Fruit fly (Drosophila melanogaster) whole organism, embryonic: ENCODE measurements around the gene CG43638.

ENCODE experiments used
- Awh ChIP-seq: fragments of 200-800 bp; sonication (Bioruptor generic); IDR thresholded peaks from 2 replicates; pipeline ENCODE4, ENCODE4 v1.3.6; 2022; ENCODE audit warnings: missing biosample characterization, missing genetic modification characterization
- Bdp1 ChIP-seq: fragments of 200-800 bp; sonication (Bioruptor generic); optimal IDR thresholded peaks from 3 replicates; lab custom pipeline; 2016; ENCODE audit warnings: missing biosample characterization, missing genetic modification characterization
- CG10274 ChIP-seq: fragments of 200-800 bp; sonication (Bioruptor generic); optimal IDR thresholded peaks from 3 replicates; lab custom pipeline; 2017; ENCODE audit warnings: missing biosample characterization, mild to moderate bottlenecking, missing genetic modification characterization
- CG10654 ChIP-seq: fragments of 200-800 bp; sonication (Bioruptor generic); optimal IDR thresholded peaks from 2 replicates; lab custom pipeline; 2016; ENCODE audit warnings: missing biosample characterization, missing genetic modification characterization
- CG11093 ChIP-seq: fragments of 200-800 bp; sonication (Bioruptor generic); IDR thresholded peaks from 3 replicates; pipeline ENCODE4 v1.3.6; 2022; ENCODE audit warnings: missing biosample characterization, missing genetic modification characterization
- CG11456 ChIP-seq: fragments of 200-800 bp; sonication (Bioruptor generic); IDR thresholded peaks from 3 replicates; pipeline ENCODE4 v1.3.6; 2022; ENCODE audit warnings: missing biosample characterization, missing genetic modification characterization
- CG12744 ChIP-seq: fragments of 200-800 bp; sonication (Bioruptor generic); optimal IDR thresholded peaks from 2 replicates; lab custom pipeline; 2016; ENCODE audit warnings: missing biosample characterization, missing genetic modification characterization
- CG13287 ChIP-seq: fragments of 200-800 bp; sonication (Bioruptor generic); IDR thresholded peaks from 2 replicates; pipeline ENCODE4 v1.3.6; 2022; ENCODE audit warnings: missing biosample characterization, missing genetic modification characterization; ENCODE audit not compliant: partially characterized antibody
- CG14014 ChIP-seq: fragments of 200-800 bp; sonication (Bioruptor generic); IDR thresholded peaks from 2 replicates; pipeline ENCODE4 v1.3.6; 2022; ENCODE audit warnings: missing biosample characterization, missing genetic modification characterization
- CG14667 ChIP-seq: fragments of 200-800 bp; sonication (Bioruptor generic); IDR thresholded peaks from 2 replicates; pipeline ENCODE4 v1.3.6; 2022; ENCODE audit warnings: missing biosample characterization, missing genetic modification characterization
- CG15269 ChIP-seq: fragments of 200-800 bp; sonication (Bioruptor generic); optimal IDR thresholded peaks from 2 replicates; lab custom pipeline; 2018; ENCODE audit warnings: missing biosample characterization, mild to moderate bottlenecking, missing genetic modification characterization, moderate library complexity
- CG15696 ChIP-seq: fragments of 200-800 bp; sonication (Bioruptor generic); optimal IDR thresholded peaks from 2 replicates; lab custom pipeline; 2019; ENCODE audit warnings: missing biosample characterization, mild to moderate bottlenecking, missing genetic modification characterization, moderate library complexity
- CG17359 ChIP-seq: fragments of 200-800 bp; sonication (Bioruptor generic); optimal IDR thresholded peaks from 3 replicates; lab custom pipeline; 2018; ENCODE audit warnings: missing biosample characterization, mild to moderate bottlenecking, missing genetic modification characterization, moderate library complexity
- CG3281 ChIP-seq: fragments of 200-800 bp; sonication (Bioruptor generic); optimal IDR thresholded peaks from 3 replicates; lab custom pipeline; 2017; ENCODE audit warnings: missing biosample characterization, mild to moderate bottlenecking, missing genetic modification characterization
- CG3726 ChIP-seq: fragments of 200-800 bp; sonication (Bioruptor generic); IDR thresholded peaks from 3 replicates; pipeline ENCODE4, ENCODE4 v1.3.6; 2022; ENCODE audit warnings: missing biosample characterization, missing genetic modification characterization
- CG6654 ChIP-seq: fragments of 200-800 bp; sonication (Bioruptor generic); optimal IDR thresholded peaks from 2 replicates; lab custom pipeline; 2017; ENCODE audit warnings: missing biosample characterization, mild to moderate bottlenecking, missing genetic modification characterization
- CG6689 ChIP-seq: fragments of 200-800 bp; sonication (Bioruptor generic); IDR thresholded peaks from 2 replicates; pipeline ENCODE4 v1.3.6; 2022; ENCODE audit warnings: missing biosample characterization, missing genetic modification characterization
- CG6854 ChIP-seq: fragments of 200-800 bp; sonication (Bioruptor generic); optimal IDR thresholded peaks from 3 replicates; lab custom pipeline; 2017; ENCODE audit warnings: missing biosample characterization, mild to moderate bottlenecking, missing genetic modification characterization
- CHES-1-like ChIP-seq: fragments of 200-800 bp; sonication (Bioruptor generic); optimal IDR thresholded peaks from 2 replicates; lab custom pipeline; 2016; ENCODE audit warnings: missing biosample characterization, missing genetic modification characterization
- Dp ChIP-seq: fragments of 200-800 bp; sonication (Bioruptor generic); optimal IDR thresholded peaks from 2 replicates; lab custom pipeline; 2018; ENCODE audit warnings: missing biosample characterization, mild to moderate bottlenecking, missing genetic modification characterization, moderate library complexity
- Eip74EF ChIP-seq, 2 experiments: fragments of 200-800 bp in 1 of 2; fragments of >200 bp in 1 of 2; sonication (Bioruptor generic) in 1 of 2; optimal IDR thresholded peaks; 2 replicates each; lab custom pipeline; 2017 to 2019; ENCODE audit warnings: missing biosample characterization in 2 of 2, missing genetic modification characterization in 2 of 2, mild to moderate bottlenecking in 1 of 2, moderate library complexity in 1 of 2
- Fer2 ChIP-seq: fragments of 200-800 bp; sonication (Bioruptor generic); optimal IDR thresholded peaks from 2 replicates; lab custom pipeline; 2018; ENCODE audit warnings: missing biosample characterization, mild to moderate bottlenecking, missing genetic modification characterization, moderate library complexity
- Nf-YB ChIP-seq: fragments of 200-800 bp; sonication (Bioruptor generic); optimal IDR thresholded peaks from 3 replicates; lab custom pipeline; 2019; ENCODE audit warnings: missing biosample characterization, mild to moderate bottlenecking, missing genetic modification characterization, moderate library complexity
- NfI ChIP-seq: fragments of 200-800 bp; sonication (Bioruptor generic); optimal IDR thresholded peaks from 3 replicates; lab custom pipeline; 2018; ENCODE audit warnings: missing biosample characterization, mild to moderate bottlenecking, missing genetic modification characterization, moderate library complexity
- Taf1 ChIP-seq: fragments of 200-800 bp; sonication (Bioruptor generic); IDR thresholded peaks from 2 replicates; pipeline ENCODE4 v1.3.6; 2022; ENCODE audit warnings: missing biosample characterization, missing genetic modification characterization
- YL-1 ChIP-seq: fragments of 200-800 bp; sonication (Bioruptor generic); optimal IDR thresholded peaks from 3 replicates; lab custom pipeline; 2017; ENCODE audit warnings: missing biosample characterization, mild to moderate bottlenecking, missing genetic modification characterization
- abd-A ChIP-seq: fragments of 200-800 bp; sonication (Bioruptor generic); optimal IDR thresholded peaks from 3 replicates; lab custom pipeline; 2019; ENCODE audit warnings: missing biosample characterization, mild to moderate bottlenecking, missing genetic modification characterization, moderate library complexity
- cwo ChIP-seq: fragments of 200-800 bp; sonication (Bioruptor generic); optimal IDR thresholded peaks from 3 replicates; lab custom pipeline; 2017; ENCODE audit warnings: missing biosample characterization, missing genetic modification characterization, mild to moderate bottlenecking, moderate library complexity, missing genetic modification reagents
- dmrt99B ChIP-seq: fragments of 200-800 bp; sonication (Bioruptor generic); optimal IDR thresholded peaks from 2 replicates; lab custom pipeline; 2018; ENCODE audit warnings: missing biosample characterization, mild to moderate bottlenecking, missing genetic modification characterization, moderate library complexity
- ftz-f1 ChIP-seq: fragments of 200-800 bp; sonication (Bioruptor generic); optimal IDR thresholded peaks from 2 replicates; lab custom pipeline; 2016; ENCODE audit warnings: missing biosample characterization, missing genetic modification characterization
- gce ChIP-seq: fragments of 200-800 bp; sonication (Bioruptor generic); IDR thresholded peaks from 3 replicates; pipeline ENCODE4 v1.3.6; 2022; ENCODE audit warnings: missing biosample characterization, missing genetic modification characterization
- grn ChIP-seq: fragments of 200-800 bp; sonication (Bioruptor generic); optimal IDR thresholded peaks from 3 replicates; lab custom pipeline; 2017; ENCODE audit warnings: missing biosample characterization, missing genetic modification characterization
- h ChIP-seq: fragments of >200 bp; optimal IDR thresholded peaks from 2 replicates; lab custom pipeline; 2017
- hb ChIP-seq: fragments of 200-800 bp; sonication (Bioruptor generic); IDR thresholded peaks from 3 replicates; pipeline ENCODE4 v1.3.6; 2022; ENCODE audit warnings: missing biosample characterization, missing genetic modification characterization; ENCODE audit not compliant: partially characterized antibody
- insv ChIP-seq, 2 experiments: fragments of 200-800 bp; sonication (Bioruptor generic); optimal IDR thresholded peaks; 3 replicates each; lab custom pipeline; 2016 to 2018; ENCODE audit warnings: missing biosample characterization in 2 of 2, missing genetic modification characterization in 2 of 2
- lov ChIP-seq, 2 experiments: fragments of 200-800 bp in 1 of 2; fragments of >200 bp in 1 of 2; sonication (Bioruptor generic) in 1 of 2; IDR thresholded peaks in 1 of 2; optimal IDR thresholded peaks in 1 of 2; 2 replicates in 1 of 2; 3 replicates in 1 of 2; pipeline versions ENCODE4 v1.3.6 to Lab custom; 2017 to 2022; ENCODE audit warnings: missing biosample characterization in 1 of 2, missing genetic modification characterization in 1 of 2
- nerfin-1 ChIP-seq: fragments of 200-800 bp; sonication (Bioruptor generic); optimal IDR thresholded peaks from 3 replicates; lab custom pipeline; 2019; ENCODE audit warnings: missing biosample characterization, mild to moderate bottlenecking, missing genetic modification characterization, moderate library complexity
- onecut ChIP-seq: fragments of 200-800 bp; sonication (Bioruptor generic); IDR thresholded peaks from 2 replicates; pipeline ENCODE4 v1.3.6; 2022; ENCODE audit warnings: missing biosample characterization, missing genetic modification characterization
- prd ChIP-seq, 3 experiments: fragments of >200 bp in 2 of 3; fragments of 200-800 bp in 1 of 3; sonication (Bioruptor generic) in 1 of 3; optimal IDR thresholded peaks in 2 of 3; IDR thresholded peaks in 1 of 3; 2 replicates in 2 of 3; 3 replicates in 1 of 3; pipeline versions ENCODE4 v1.3.6 to Lab custom; 2017 to 2022; ENCODE audit warnings: missing biosample characterization in 1 of 3, missing genetic modification characterization in 1 of 3
- pzg ChIP-seq: fragments of 200-800 bp; sonication (Bioruptor generic); optimal IDR thresholded peaks from 3 replicates; lab custom pipeline; 2018; ENCODE audit warnings: missing biosample characterization, mild to moderate bottlenecking, missing genetic modification characterization, moderate library complexity
- row ChIP-seq: fragments of 200-800 bp; sonication (Bioruptor generic); IDR thresholded peaks from 3 replicates; pipeline ENCODE4 v1.3.6; 2022; ENCODE audit warnings: missing biosample characterization, missing genetic modification characterization
- sqz ChIP-seq: fragments of 200-800 bp; sonication (Bioruptor generic); optimal IDR thresholded peaks from 3 replicates; lab custom pipeline; 2018; ENCODE audit warnings: missing biosample characterization, mild to moderate bottlenecking, missing genetic modification characterization
- stwl ChIP-seq: fragments of 200-800 bp; sonication (Bioruptor generic); optimal IDR thresholded peaks from 3 replicates; lab custom pipeline; 2018; ENCODE audit warnings: missing biosample characterization, mild to moderate bottlenecking, missing genetic modification characterization, moderate library complexity
- ttk ChIP-seq: fragments of 200-800 bp; sonication (Bioruptor generic); IDR thresholded peaks from 2 replicates; pipeline ENCODE4 v2.1.2; 2022; ENCODE audit warnings: missing biosample characterization, missing genetic modification characterization
- tx ChIP-seq: fragments of 200-800 bp; sonication (Bioruptor generic); optimal IDR thresholded peaks from 2 replicates; lab custom pipeline; 2016; ENCODE audit warnings: missing biosample characterization, missing genetic modification characterization
- wdn ChIP-seq: fragments of 200-800 bp; sonication (Bioruptor generic); IDR thresholded peaks from 2 replicates; pipeline ENCODE4 v1.3.6; 2022; ENCODE audit warnings: missing biosample characterization, missing genetic modification characterization

The CG43638 gene

dm6 chr3L:12002321-12003248, 41.8 kb upstream of the CG43638 start, which contains the start of the genes Pop2 and CG6928 (continued):
- 0 out of 3 replicates have a peak, but pooled peaks have one; percentile 5 for TF ChIP-seq gce
- peak; percentile 67 for TF ChIP-seq Dp (GFP tag; lab: Kevin White, UChicago)
- TF ChIP-seq pzg (GFP tag; lab: Kevin White, UChicago), result peak; percentile 88
- TF ChIP-seq CG12744 (GFP tag; lab: Kevin White, UChicago), result peak; percentile 68
- TF ChIP-seq Bdp1 (GFP tag; lab: Kevin White, UChicago), result peak; percentile 80
- TF ChIP-seq lov (optimal IDR thresholded peaks at IDR 0.05; lab: Kevin White, UChicago), result no peak
- no peak for TF ChIP-seq lov (GFP tag; IDR thresholded peaks at IDR 0.05; lab: Robert Waterston, UW)
- TF ChIP-seq CG15269 (tag; lab: Kevin White, UChicago), result no peak
- TF ChIP-seq CG13287, result peak; percentile 95
- no peak for TF ChIP-seq sqz
- peak; percentile 92 for TF ChIP-seq CHES-1-like
- TF ChIP-seq prd (optimal IDR thresholded peaks at IDR 0.05; lab: Kevin White, UChicago), result no peak
- peak; percentile 80 for TF ChIP-seq prd (GFP tag; IDR thresholded peaks at IDR 0.05; lab: Robert Waterston, UW)
- TF ChIP-seq Eip74EF (GFP tag; optimal IDR thresholded peaks at IDR 0.05; lab: Kevin White, UChicago), result no peak
- TF ChIP-seq Taf1 (GFP tag; lab: Robert Waterston, UW), result peak; percentile 27; the same call in 1 of the 2 replicates
- peak in 1 of 2 experiments; percentile 53 for TF ChIP-seq insv (GFP tag; optimal IDR thresholded peaks at IDR 0.05; lab: Kevin White, UChicago)
- 0 out of 3 replicates have a peak, but pooled peaks have one; percentile 21 for TF ChIP-seq CG3726 (GFP tag; lab: Robert Waterston, UW)
- TF ChIP-seq CG6689, result peak; percentile 52; the same call in 1 of the 2 replicates
- TF ChIP-seq CG11456, result peak; percentile 71; the same call in 2 of the 3 replicates
- peak; percentile 77 for TF ChIP-seq row (GFP tag; lab: Robert Waterston, UW)
- no peak for TF ChIP-seq h (lab: Kevin White, UChicago)
- TF ChIP-seq CG3281, result peak; percentile 52
- TF ChIP-seq CG11093, result peak; percentile 48; the same call in 2 of the 3 replicates
- peak; percentile 56 for TF ChIP-seq CG14667
- TF ChIP-seq Fer2, result peak; percentile 55
- no peak for TF ChIP-seq grn
- peak; percentile 55 for TF ChIP-seq ftz-f1
- TF ChIP-seq wdn, result no peak
- peak; percentile 97 for TF ChIP-seq stwl
- peak; percentile 63; the same call in 1 of the 2 replicates for TF ChIP-seq CG14014
- peak; percentile 82 for TF ChIP-seq tx (GFP tag; lab: Kevin White, UChicago)
- TF ChIP-seq Awh (GFP tag; lab: Robert Waterston, UW), result no peak
- TF ChIP-seq Nf-YB (GFP tag; lab: Kevin White, UChicago), result peak; percentile 21
- TF ChIP-seq cwo, result no peak
- peak; percentile 20 for TF ChIP-seq CG10274 (GFP tag; lab: Kevin White, UChicago)
- peak; percentile 37 for TF ChIP-seq CG15696 (tag; lab: Kevin White, UChicago)
- TF ChIP-seq CG6854, result no peak
- peak; percentile 14; the same call in 1 of the 2 replicates for TF ChIP-seq ttk (GFP tag; lab: Robert Waterston, UW)
- TF ChIP-seq CG10654 (GFP tag; lab: Kevin White, UChicago), result peak; percentile 74
- TF ChIP-seq dmrt99B (tag; lab: Kevin White, UChicago), result no peak
- peak; percentile 55 for TF ChIP-seq CG17359 (tag; lab: Kevin White, UChicago)
- TF ChIP-seq NfI (GFP tag; lab: Kevin White, UChicago), result peak; percentile 61
- TF ChIP-seq onecut (GFP tag; lab: Robert Waterston, UW), result no peak
- peak; percentile 62; the same call in 1 of the 3 replicates for TF ChIP-seq hb (GFP tag; lab: Robert Waterston, UW)
- TF ChIP-seq CG6654 (GFP tag; lab: Kevin White, UChicago), result peak; percentile 14
- peak; percentile 13 for TF ChIP-seq nerfin-1
- TF ChIP-seq YL-1 (GFP tag; lab: Kevin White, UChicago), result peak; percentile 82
- TF ChIP-seq abd-A (tag; lab: Kevin White, UChicago), result no peak
